Worm (Caenorhabditis elegans) whole organism, L2 larva: ENCODE data around the gene C33D9.10.

Experiments
- ama-1 ChIP-seq: fragments of 150-350 bp; optimal IDR thresholded peaks from 2 replicates; lab custom pipeline; 2018; ENCODE audit warnings: inconsistent platforms
- ceh-82 ChIP-seq: fragments of 150-350 bp; optimal IDR thresholded peaks from 2 replicates; lab custom pipeline; 2014; ENCODE audit warnings: missing biosample characterization, missing genetic modification characterization
- egl-27 ChIP-seq: sonication (generic microtip); optimal IDR thresholded peaks from 3 replicates; lab custom pipeline; 2017; ENCODE audit warnings: missing biosample characterization, missing genetic modification reagents, missing genetic modification characterization
- lin-13 ChIP-seq: fragments of 150-350 bp; optimal IDR thresholded peaks from 2 replicates; lab custom pipeline; 2014; ENCODE audit warnings: missing biosample characterization, missing genetic modification reagents, missing genetic modification characterization
- lsy-2 ChIP-seq, 2 experiments: fragments of 150-350 bp in 1 of 2; sonication (generic microtip) in 1 of 2; optimal IDR thresholded peaks; 2 replicates each; lab custom pipeline; 2014 to 2017; ENCODE audit warnings: missing biosample characterization in 2 of 2, missing genetic modification characterization in 2 of 2
- mdl-1 ChIP-seq, 2 experiments: fragments of 150-350 bp in 1 of 2; sonication (generic microtip) in 1 of 2; optimal IDR thresholded peaks; 2 replicates each; lab custom pipeline; 2017; ENCODE audit warnings: missing biosample characterization in 2 of 2, missing genetic modification characterization in 2 of 2
- nhr-11 ChIP-seq: fragments of 150-350 bp; optimal IDR thresholded peaks from 2 replicates; lab custom pipeline; 2014; ENCODE audit warnings: missing biosample characterization, missing genetic modification characterization
- nhr-12 ChIP-seq: fragments of 150-350 bp; optimal IDR thresholded peaks from 2 replicates; lab custom pipeline; 2014; ENCODE audit warnings: missing biosample characterization, missing genetic modification characterization
- nhr-237 ChIP-seq: fragments of 150-350 bp; optimal IDR thresholded peaks from 2 replicates; lab custom pipeline; 2014; ENCODE audit warnings: missing biosample characterization, missing genetic modification characterization
- nhr-77 ChIP-seq: fragments of 150-350 bp; optimal IDR thresholded peaks from 2 replicates; lab custom pipeline; 2014; ENCODE audit warnings: missing biosample characterization, missing genetic modification characterization
- sem-4 ChIP-seq: fragments of 150-350 bp; optimal IDR thresholded peaks from 2 replicates; lab custom pipeline; 2014; ENCODE audit warnings: missing biosample characterization, missing genetic modification reagents, missing genetic modification characterization
- skn-1 ChIP-seq: sonication (generic microtip); optimal IDR thresholded peaks from 2 replicates; lab custom pipeline; 2017; ENCODE audit warnings: missing biosample characterization, missing genetic modification characterization

- TF ChIP-seq nhr-77 (tag; lab: Kevin White, UChicago) (no peak), skn-1 (tag; lab: Kevin White, UChicago) (no peak), ceh-82 (tag; lab: Kevin White, UChicago) (no peak), egl-27 (tag; lab: Kevin White, UChicago) (no peak), mdl-1 (tag; optimal IDR thresholded peaks at IDR 0.05; lab: Kevin White, UChicago) (no peak), ama-1 (no peak), nhr-11 (no peak), sem-4 (no peak), nhr-237 (tag; lab: Kevin White, UChicago) (no peak), lin-13 (GFP tag; lab: Kevin White, UChicago) (no peak), lsy-2 (tag; optimal IDR thresholded peaks at IDR 0.05; lab: Kevin White, UChicago) (no peak), nhr-12 (tag; lab: Kevin White, UChicago) (no peak)
Observed at ce11 chrIV:8819471-8819870, 31.5 kb upstream of the C33D9.10 start.
